Fruit fly (Drosophila melanogaster) S2 (cell line): ENCODE results near the gene brk.

Experiments used
- CG8478 ChIP-seq: fragments of >200 bp; optimal IDR thresholded peaks from 2 replicates; lab custom pipeline; 2018
- CTCF ChIP-seq, 2 experiments: fragments of >200 bp; optimal IDR thresholded peaks; 2 replicates each; lab custom pipeline; 2018

brk gene

dm6 chrX:7333858-7334800 is 26.4 kb downstream of the brk start:
- TF ChIP-seq CTCF (optimal IDR thresholded peaks at IDR 0.05; lab: Kevin White, UChicago) (no peak), CG8478 (no peak)

- TF ChIP-seq CG8478 (no peak), CTCF (optimal IDR thresholded peaks at IDR 0.05; lab: Kevin White, UChicago) (no peak)
Observed at dm6 chrX:7334801-7335176, 27.1 kb downstream of the brk start.

dm6 chrX:7335524-7335991 is 27.8 kb downstream of the brk start:
- TF ChIP-seq CTCF (optimal IDR thresholded peaks at IDR 0.05; lab: Kevin White, UChicago) (no peak), CG8478 (no peak)

- no peak for TF ChIP-seq CG8478
Observed at dm6 chrX:7336121-7336961, 28.6 kb downstream of the brk start.

dm6 chrX:7336962-7337844 is 29.5 kb downstream of the brk start, which contains the start of gene CBP:
Gene CBP, plus strand, starts transcription at chrX:7337352.
- TF ChIP-seq CTCF (optimal IDR thresholded peaks at IDR 0.05; lab: Kevin White, UChicago) (no peak), CG8478 (no peak)

dm6 chrX:7337975-7338374 is 30.2 kb downstream of the brk start:
- TF ChIP-seq CTCF (optimal IDR thresholded peaks at IDR 0.05; lab: Kevin White, UChicago) (no peak), CG8478 (no peak)

dm6 chrX:7338538-7338937 is 30.8 kb downstream of the brk start:
- no peak for TF ChIP-seq CG8478
- no peak for TF ChIP-seq CTCF (optimal IDR thresholded peaks at IDR 0.05; lab: Kevin White, UChicago)

dm6 chrX:7339610-7340326 is 32.0 kb downstream of the brk start:
- TF ChIP-seq CTCF (optimal IDR thresholded peaks at IDR 0.05; lab: Kevin White, UChicago) (no peak), CG8478 (no peak)

dm6 chrX:7340667-7341066 is 32.9 kb downstream of the brk start:
- TF ChIP-seq CG8478 (no peak), CTCF (optimal IDR thresholded peaks at IDR 0.05; lab: Kevin White, UChicago) (no peak)

- no peak for TF ChIP-seq CTCF (optimal IDR thresholded peaks at IDR 0.05; lab: Kevin White, UChicago)
- no peak for TF ChIP-seq CG8478
Observed at dm6 chrX:7342998-7343397, 35.3 kb downstream of the brk start.

- no peak for TF ChIP-seq CTCF (optimal IDR thresholded peaks at IDR 0.05; lab: Kevin White, UChicago)
Observed at dm6 chrX:7347406-7347805, 39.7 kb downstream of the brk start, which contains the start of gene CG15034. Gene CG15034, minus strand, starts transcription at chrX:7347506.

- no peak for TF ChIP-seq CG8478
- peak; percentile 83 to 86 for TF ChIP-seq CTCF (optimal IDR thresholded peaks at IDR 0.05; lab: Kevin White, UChicago)
Observed at dm6 chrX:7349963-7350362, 42.2 kb downstream of the brk start.

- no peak for TF ChIP-seq CTCF (optimal IDR thresholded peaks at IDR 0.05; lab: Kevin White, UChicago)
Observed at dm6 chrX:7358496-7358895, 50.8 kb downstream of the brk start, which contains the start of gene CG1999. Gene CG1999, plus strand, starts transcription at chrX:7358796.
